Worm (Caenorhabditis elegans) whole organism, midembryonic: ENCODE results near the gene F40G9.9.

Source experiments
- klf-2 ChIP-seq: fragments of 200-800 bp; sonication (Bioruptor generic); conservative IDR thresholded peaks from 2 replicates; pipeline ENCODE4 v1.3.6; 2022; ENCODE audit warnings: missing genetic modification reagents, missing genetic modification characterization, missing compliant biosample characterization
- ztf-29 ChIP-seq: fragments of 200-800 bp; sonication (Bioruptor generic); IDR thresholded peaks from 2 replicates; pipeline ENCODE4 v1.3.6; 2022; ENCODE audit warnings: missing genetic modification reagents, missing genetic modification characterization, missing compliant biosample characterization

ce11 chrIII:175733-176132 lies 4.2 kb upstream of the F40G9.9 start, which contains the start of gene clec-148:
- no peak for TF ChIP-seq ztf-29 (GFP tag; lab: Robert Waterston, UW)
- no peak for TF ChIP-seq klf-2 (GFP tag; lab: Robert Waterston, UW)
